Worm (Caenorhabditis elegans): ENCODE results near the gene srab-20.

DNA sequence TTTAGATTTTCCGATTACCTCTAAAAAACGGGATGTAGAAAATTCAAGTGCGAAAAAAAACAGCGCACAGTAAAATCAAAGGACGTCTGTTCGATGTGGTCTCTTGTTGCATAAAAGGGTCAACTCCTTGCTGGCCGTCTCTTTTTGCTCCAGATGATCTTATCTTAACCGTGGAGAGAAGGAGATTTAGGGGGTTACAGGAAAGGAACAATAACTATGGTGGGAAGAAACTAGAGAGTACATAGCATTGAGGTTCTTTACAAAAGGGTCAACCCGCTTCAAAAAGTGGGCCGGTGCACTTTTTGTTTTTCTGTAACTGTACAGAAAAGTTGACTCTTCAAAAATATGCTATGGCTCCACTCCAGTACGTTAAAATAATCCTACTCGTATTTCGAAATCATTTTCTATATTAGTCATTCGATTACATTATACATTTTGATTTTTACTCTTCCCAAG is 2.8 kb downstream of the srab-20 start, which contains the start of the genes T20D4.19 and srj-9:
- TF ChIP-seq mdl-1 (tag; optimal IDR thresholded peaks at IDR 0.05), result no peak
- no peak for TF ChIP-seq dpl-1 (GFP tag; optimal IDR thresholded peaks at IDR 0.05)
- no peak for TF ChIP-seq pqm-1 (tag; optimal IDR thresholded peaks at IDR 0.05)
- no peak for TF ChIP-seq hlh-4 (tag; optimal IDR thresholded peaks at IDR 0.05)
- TF ChIP-seq nhr-76 (tag; optimal IDR thresholded peaks at IDR 0.05), result no peak
